Worm (Caenorhabditis elegans) whole organism, early embryonic: Measurements from ENCODE around the gene col-96.

Source experiments
- B0310.2 ChIP-seq: sonication (generic microtip); optimal IDR thresholded peaks from 2 replicates; lab custom pipeline; 2016; ENCODE audit warnings: mild to moderate bottlenecking, missing genetic modification characterization, missing compliant biosample characterization
- F13C5.2 ChIP-seq: sonication (generic microtip); optimal IDR thresholded peaks from 2 replicates; lab custom pipeline; 2017; ENCODE audit warnings: mild to moderate bottlenecking, missing genetic modification characterization, inconsistent platforms, missing compliant biosample characterization
- aly-1 ChIP-seq: sonication (generic microtip); optimal IDR thresholded peaks from 2 replicates; lab custom pipeline; 2016; ENCODE audit warnings: missing genetic modification characterization, missing compliant biosample characterization
- ama-1 ChIP-seq: fragments of 150-350 bp; optimal IDR thresholded peaks from 2 replicates; lab custom pipeline; 2014
- ceh-13 ChIP-seq: fragments of 200-800 bp; sonication (Bioruptor generic); optimal IDR thresholded peaks from 2 replicates; lab custom pipeline; 2018; ENCODE audit warnings: mild to moderate bottlenecking, missing genetic modification characterization, missing compliant biosample characterization
- ceh-36 ChIP-seq: sonication (generic microtip); optimal IDR thresholded peaks from 2 replicates; lab custom pipeline; 2016; ENCODE audit warnings: missing genetic modification characterization, inconsistent platforms, missing compliant biosample characterization
- ets-7 ChIP-seq: sonication (generic microtip); optimal IDR thresholded peaks from 2 replicates; lab custom pipeline; 2016; ENCODE audit warnings: missing genotype, missing genetic modification characterization, missing compliant biosample characterization
- flt-1 ChIP-seq: fragments of 200-800 bp; sonication (Bioruptor generic); IDR thresholded peaks from 2 replicates; pipeline ENCODE4 v1.3.6; 2022; ENCODE audit warnings: missing genetic modification characterization, missing compliant biosample characterization
- hmbx-1 ChIP-seq: sonication (generic microtip); optimal IDR thresholded peaks from 2 replicates; lab custom pipeline; 2016; ENCODE audit warnings: mild to moderate bottlenecking, missing genetic modification characterization, missing compliant biosample characterization
- hmg-4 ChIP-seq: fragments of 200-800 bp; sonication (Bioruptor generic); optimal IDR thresholded peaks from 2 replicates; lab custom pipeline; 2018; ENCODE audit warnings: mild to moderate bottlenecking, missing genetic modification characterization, missing compliant biosample characterization
- hnd-1 ChIP-seq: sonication (generic microtip); optimal IDR thresholded peaks from 2 replicates; lab custom pipeline; 2016; ENCODE audit warnings: missing genetic modification characterization, missing compliant biosample characterization
- pes-1 ChIP-seq: fragments of 200-800 bp; sonication (Bioruptor generic); IDR thresholded peaks from 2 replicates; pipeline ENCODE4 v1.3.6; 2022; ENCODE audit warnings: missing genetic modification reagents, missing genetic modification characterization, missing compliant biosample characterization
- scrt-1 ChIP-seq: fragments of 200-800 bp; sonication (Bioruptor generic); IDR thresholded peaks from 2 replicates; pipeline ENCODE4 v1.3.6; 2022; ENCODE audit warnings: missing genetic modification characterization, missing compliant biosample characterization
- sea-1 ChIP-seq: fragments of 200-800 bp; sonication (Bioruptor generic); conservative IDR thresholded peaks from 2 replicates; pipeline ENCODE4 v1.3.6; 2022; ENCODE audit warnings: missing genetic modification characterization, missing compliant biosample characterization
- tbx-11 ChIP-seq: fragments of 200-800 bp; sonication (Bioruptor generic); IDR thresholded peaks from 2 replicates; pipeline ENCODE4 v1.3.6; 2022; ENCODE audit warnings: missing genetic modification characterization, missing compliant biosample characterization
- tbx-37 ChIP-seq: fragments of 200-800 bp; sonication (Bioruptor generic); conservative IDR thresholded peaks from 2 replicates; pipeline ENCODE4 v1.3.6; 2022; ENCODE audit warnings: missing genetic modification reagents, missing genetic modification characterization, missing compliant biosample characterization
- tra-4 ChIP-seq: sonication (generic microtip); optimal IDR thresholded peaks from 2 replicates; lab custom pipeline; 2017; ENCODE audit warnings: missing genetic modification characterization, missing compliant biosample characterization

The col-96 gene

DNA sequence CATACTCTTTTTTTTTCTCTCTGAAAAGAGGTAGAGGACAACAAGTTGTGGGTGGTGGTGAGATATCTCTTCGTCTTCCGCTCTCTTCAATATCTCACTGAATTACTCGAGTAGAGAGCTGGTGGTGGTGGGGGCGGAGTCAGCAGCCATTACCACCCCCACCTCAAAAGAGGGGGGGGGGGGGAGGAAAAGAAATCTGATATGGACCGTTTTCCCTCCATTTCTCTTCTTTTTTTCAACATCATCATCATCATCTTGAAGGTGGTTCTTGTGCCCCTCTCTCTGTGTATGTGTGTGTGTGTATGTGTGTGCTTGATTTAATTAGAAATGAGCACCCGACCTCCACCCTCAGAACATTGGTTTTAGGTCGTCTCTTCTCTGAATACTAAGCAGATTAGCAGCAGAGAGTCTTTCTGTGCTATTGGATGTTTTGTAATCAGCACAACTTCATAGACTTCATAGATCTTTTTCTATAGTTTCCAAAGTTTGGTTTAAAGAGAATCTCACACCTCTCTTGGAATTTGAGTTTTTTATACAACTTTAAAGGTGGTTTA is 25.0 kb downstream of the col-96 start:
- TF ChIP-seq tbx-37, result no peak
- no peak for TF ChIP-seq hmg-4 (GFP tag; lab: Kevin White, UChicago)
- TF ChIP-seq sea-1 (GFP tag; lab: Robert Waterston, UW), result no peak
- TF ChIP-seq B0310.2 (tag; lab: Kevin White, UChicago), result no peak
- no peak for TF ChIP-seq hmbx-1 (tag; lab: Kevin White, UChicago)
- no peak for TF ChIP-seq pes-1 (GFP tag; lab: Robert Waterston, UW)
- no peak for TF ChIP-seq aly-1 (tag; lab: Kevin White, UChicago)
- TF ChIP-seq ceh-13 (GFP tag; lab: Kevin White, UChicago), result no peak
- TF ChIP-seq ets-7 (tag; lab: Kevin White, UChicago), result no peak
- no peak for TF ChIP-seq F13C5.2 (tag; lab: Kevin White, UChicago)
- TF ChIP-seq scrt-1 (GFP tag; lab: Robert Waterston, UW), result no peak; the same call in 1 of the 2 replicates
- no peak for TF ChIP-seq tra-4 (tag; lab: Kevin White, UChicago)
- TF ChIP-seq ama-1, result no peak
- no peak for TF ChIP-seq ceh-36 (tag; lab: Kevin White, UChicago)
- TF ChIP-seq hnd-1 (tag; lab: Kevin White, UChicago), result no peak
- no peak for TF ChIP-seq flt-1 (GFP tag; lab: Robert Waterston, UW)

ce11 chrIII:11680514-11680913 is 26.1 kb downstream of the col-96 start:
- TF ChIP-seq ceh-36 (tag; lab: Kevin White, UChicago), result peak; percentile 46
- TF ChIP-seq B0310.2 (tag; lab: Kevin White, UChicago), result no peak

DNA sequence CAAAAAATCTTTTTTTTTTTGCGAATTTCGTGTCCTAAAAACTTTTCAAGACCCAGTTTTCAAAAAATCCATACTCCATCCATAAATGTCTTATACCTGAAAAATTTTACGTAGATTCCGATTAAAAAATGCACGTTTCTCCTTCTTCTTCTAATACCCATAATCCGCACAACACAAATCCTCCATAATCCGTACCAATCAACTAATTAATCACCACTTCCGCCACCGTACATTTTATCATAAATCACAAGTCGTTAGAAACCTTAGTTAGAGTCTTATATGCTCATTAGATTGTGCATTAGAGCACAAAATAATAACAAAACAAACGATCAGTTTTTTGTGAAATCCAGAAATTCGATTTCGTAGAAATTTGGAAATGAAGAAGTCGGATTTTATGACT is 37.6 kb downstream of the col-96 start:
- no peak for TF ChIP-seq F13C5.2 (tag; lab: Kevin White, UChicago)
- TF ChIP-seq B0310.2 (tag; lab: Kevin White, UChicago), result no peak
- TF ChIP-seq ceh-13 (GFP tag; lab: Kevin White, UChicago), result no peak
- TF ChIP-seq tbx-11 (GFP tag; lab: Robert Waterston, UW), result no peak
- no peak for TF ChIP-seq tbx-37
- no peak for TF ChIP-seq tra-4 (tag; lab: Kevin White, UChicago)
- TF ChIP-seq scrt-1 (GFP tag; lab: Robert Waterston, UW), result no peak
- no peak for TF ChIP-seq flt-1 (GFP tag; lab: Robert Waterston, UW)
- no peak for TF ChIP-seq hmbx-1 (tag; lab: Kevin White, UChicago)
- no peak for TF ChIP-seq pes-1 (GFP tag; lab: Robert Waterston, UW)
- no peak for TF ChIP-seq ama-1

DNA sequence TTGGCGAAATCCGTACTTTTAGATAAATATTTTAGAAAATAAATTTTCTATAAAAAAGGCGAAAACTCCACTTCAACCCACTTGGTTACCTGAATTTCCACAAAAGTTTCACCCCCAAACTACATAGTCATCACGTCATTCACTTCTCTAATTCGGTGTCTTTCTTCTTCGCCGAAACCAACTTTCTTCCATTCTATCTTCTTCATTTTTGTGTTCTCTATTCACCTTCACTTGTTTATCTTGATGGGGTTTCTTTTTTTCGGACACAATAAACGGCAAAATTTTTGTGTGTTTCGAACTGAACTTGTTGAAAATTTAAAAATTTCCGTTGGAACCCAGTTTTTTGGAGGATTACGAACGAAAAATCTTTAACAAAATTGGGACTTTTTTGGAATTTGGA is 39.7 kb downstream of the col-96 start:
- TF ChIP-seq F13C5.2 (tag; lab: Kevin White, UChicago), result no peak

- no peak for TF ChIP-seq F13C5.2 (tag; lab: Kevin White, UChicago)
- no peak for TF ChIP-seq tbx-37
These were observed 43.2 kb downstream of the col-96 start for ce11 chrIII:11663400-11663799.

DNA sequence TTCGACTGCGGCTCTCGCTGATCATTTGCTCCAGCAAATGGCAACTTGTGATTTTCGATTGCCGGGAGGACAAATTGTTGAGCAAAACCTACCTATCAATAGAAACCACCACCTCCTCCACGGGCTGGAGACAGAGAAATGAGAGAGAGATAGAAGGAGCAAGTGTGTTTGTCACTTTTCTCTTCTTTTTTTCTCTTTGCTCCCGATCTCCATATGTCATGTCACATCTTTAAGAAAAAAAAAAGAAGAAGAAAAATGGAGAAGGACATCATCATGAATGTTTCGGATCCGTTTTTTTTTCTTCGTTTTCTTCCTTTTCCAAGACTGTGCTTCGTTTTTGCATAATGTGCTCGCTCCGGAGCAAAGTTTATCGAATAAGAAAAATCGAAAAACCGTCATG is 45.8 kb downstream of the col-96 start:
- no peak for TF ChIP-seq ceh-36 (tag; lab: Kevin White, UChicago)
- TF ChIP-seq hmbx-1 (tag; lab: Kevin White, UChicago), result no peak
- TF ChIP-seq pes-1 (GFP tag; lab: Robert Waterston, UW), result no peak
- TF ChIP-seq hnd-1 (tag; lab: Kevin White, UChicago), result no peak
- no peak for TF ChIP-seq ama-1
- TF ChIP-seq flt-1 (GFP tag; lab: Robert Waterston, UW), result no peak
- no peak for TF ChIP-seq tbx-11 (GFP tag; lab: Robert Waterston, UW)
- no peak for TF ChIP-seq tbx-37
- TF ChIP-seq tra-4 (tag; lab: Kevin White, UChicago), result no peak
- TF ChIP-seq ets-7 (tag; lab: Kevin White, UChicago), result no peak
- TF ChIP-seq sea-1 (GFP tag; lab: Robert Waterston, UW), result no peak
- TF ChIP-seq F13C5.2 (tag; lab: Kevin White, UChicago), result no peak
- no peak for TF ChIP-seq scrt-1 (GFP tag; lab: Robert Waterston, UW)
- no peak for TF ChIP-seq B0310.2 (tag; lab: Kevin White, UChicago)
- no peak for TF ChIP-seq ceh-13 (GFP tag; lab: Kevin White, UChicago)
- no peak for TF ChIP-seq hmg-4 (GFP tag; lab: Kevin White, UChicago)
- no peak for TF ChIP-seq aly-1 (tag; lab: Kevin White, UChicago)

DNA sequence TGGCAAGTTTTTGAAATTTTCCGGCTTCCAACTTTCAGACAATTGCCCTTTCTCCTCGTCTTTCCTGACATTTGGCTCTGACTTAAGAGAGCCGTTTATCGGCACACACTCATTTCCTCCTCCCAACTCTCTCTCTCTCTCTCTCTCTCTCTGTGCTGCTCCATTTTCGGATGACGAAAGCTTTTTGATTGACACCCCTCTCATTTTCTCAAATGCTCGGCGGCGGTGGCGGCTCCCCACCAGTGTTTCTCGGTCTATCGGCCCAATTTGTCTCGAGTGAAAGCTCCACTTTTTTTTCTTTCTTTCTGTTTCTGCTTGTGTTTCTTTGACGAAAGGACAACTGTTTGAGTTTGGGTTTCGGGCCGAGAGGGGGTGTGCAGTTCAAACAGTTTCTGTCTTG is 46.8 kb downstream of the col-96 start:
- TF ChIP-seq flt-1 (GFP tag; lab: Robert Waterston, UW) (no peak), F13C5.2 (tag; lab: Kevin White, UChicago) (no peak), aly-1 (tag; lab: Kevin White, UChicago) (no peak), hmbx-1 (tag; lab: Kevin White, UChicago) (no peak)

DNA sequence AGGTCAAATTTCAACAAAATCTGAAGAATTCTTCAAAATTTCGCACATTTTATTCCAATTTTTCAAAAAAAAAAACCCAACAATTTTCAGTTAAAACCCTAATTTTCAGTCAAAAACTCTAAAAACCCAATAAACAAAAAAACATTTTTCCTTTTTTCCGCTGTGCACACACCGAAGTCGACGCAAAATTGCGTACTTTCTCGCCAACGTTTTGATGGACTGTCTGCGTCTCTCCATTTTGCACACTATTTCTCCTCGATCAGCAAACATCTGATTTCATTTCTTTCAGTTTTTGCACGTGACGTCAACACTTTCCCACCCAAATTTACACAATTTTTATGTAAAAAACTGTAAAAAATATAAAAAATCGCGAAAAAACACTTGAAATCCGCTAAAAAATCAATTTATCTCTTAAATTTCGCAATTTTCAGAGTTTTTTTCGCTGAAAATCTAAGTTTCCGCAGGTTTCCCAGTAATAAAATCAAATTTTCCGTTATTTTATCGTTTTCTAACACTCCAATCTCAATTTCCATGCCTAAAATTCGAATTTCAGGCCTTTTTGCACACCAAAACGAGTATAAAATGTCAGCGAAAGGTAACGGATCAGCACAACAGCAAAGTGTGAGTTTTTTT is 49.3 kb downstream of the col-96 start, which contains the start of gene crh-1:
Gene crh-1, plus strand, starts transcription at position 583 of the 633 bp plus-strand sequence.
- no peak for TF ChIP-seq ceh-36 (tag; lab: Kevin White, UChicago)
- TF ChIP-seq hmg-4 (GFP tag; lab: Kevin White, UChicago), result no peak
- no peak for TF ChIP-seq B0310.2 (tag; lab: Kevin White, UChicago)
- TF ChIP-seq pes-1 (GFP tag; lab: Robert Waterston, UW), result no peak
- no peak for TF ChIP-seq aly-1 (tag; lab: Kevin White, UChicago)
- no peak for TF ChIP-seq tbx-11 (GFP tag; lab: Robert Waterston, UW)
- TF ChIP-seq F13C5.2 (tag; lab: Kevin White, UChicago), result no peak
- TF ChIP-seq hnd-1 (tag; lab: Kevin White, UChicago), result no peak
- TF ChIP-seq tra-4 (tag; lab: Kevin White, UChicago), result no peak
- TF ChIP-seq scrt-1 (GFP tag; lab: Robert Waterston, UW), result no peak
- TF ChIP-seq ets-7 (tag; lab: Kevin White, UChicago), result no peak
- no peak for TF ChIP-seq tbx-37
- TF ChIP-seq hmbx-1 (tag; lab: Kevin White, UChicago), result no peak
- no peak for TF ChIP-seq ceh-13 (GFP tag; lab: Kevin White, UChicago)
- TF ChIP-seq sea-1 (GFP tag; lab: Robert Waterston, UW), result no peak
- no peak for TF ChIP-seq ama-1
- no peak for TF ChIP-seq flt-1 (GFP tag; lab: Robert Waterston, UW)
